Worm (Caenorhabditis elegans): ENCODE results near the gene idpp-4.

idpp-4 gene

ce11 chrII:10321410-10321809, at the start of gene idpp-4:
idpp-4 (plus strand) TSS chrII:10321460.
- TF ChIP-seq sdc-2 (tag; optimal IDR thresholded peaks at IDR 0.05) (no peak), npax-4 (tag; optimal IDR thresholded peaks at IDR 0.05) (no peak), Y22D7AL.16 (tag; optimal IDR thresholded peaks at IDR 0.05) (no peak), C08G9.2 (tag; optimal IDR thresholded peaks at IDR 0.05) (no peak)

- TF ChIP-seq unc-42 (tag; optimal IDR thresholded peaks at IDR 0.05): peak; percentile 19
- no peak for TF ChIP-seq ahr-1 (tag; optimal IDR thresholded peaks at IDR 0.05)
Observed at ce11 chrII:10279561-10279960, 41.7 kb upstream of the idpp-4 start, which contains the start of gene ZK971.1. ZK971.1 (minus strand) TSS chrII:10279661.

ce11 chrII:10281674-10282073, 39.6 kb upstream of the idpp-4 start:
- TF ChIP-seq hlh-8 (tag; optimal IDR thresholded peaks at IDR 0.05): no peak

- no peak for TF ChIP-seq lin-11 (tag; optimal IDR thresholded peaks at IDR 0.05)
- TF ChIP-seq fkh-6 (tag; optimal IDR thresholded peaks at IDR 0.05): no peak
- no peak for TF ChIP-seq elt-2 (tag; optimal IDR thresholded peaks at IDR 0.05)
- TF ChIP-seq ahr-1 (tag; optimal IDR thresholded peaks at IDR 0.05): no peak
- TF ChIP-seq ceh-6 (GFP tag; optimal IDR thresholded peaks at IDR 0.05): no peak
- TF ChIP-seq T23F11.4 (GFP tag; optimal IDR thresholded peaks at IDR 0.05): no peak
- no peak for TF ChIP-seq ceh-45 (GFP tag; IDR thresholded peaks at IDR 0.05)
Observed at ce11 chrII:10283145-10283544, 38.1 kb upstream of the idpp-4 start.

- TF ChIP-seq sdc-2 (tag; optimal IDR thresholded peaks at IDR 0.05): no peak
Observed at ce11 chrII:10284991-10285390, 36.3 kb upstream of the idpp-4 start.

ce11 chrII:10288926-10289325, 32.3 kb upstream of the idpp-4 start:
- TF ChIP-seq ets-4 (tag; optimal IDR thresholded peaks at IDR 0.05): no peak
- no peak for TF ChIP-seq pros-1 (tag; optimal IDR thresholded peaks at IDR 0.05)
- TF ChIP-seq T23F11.4 (GFP tag; optimal IDR thresholded peaks at IDR 0.05): no peak
- TF ChIP-seq eyg-1 (tag; optimal IDR thresholded peaks at IDR 0.05): no peak
- TF ChIP-seq ceh-9 (tag; optimal IDR thresholded peaks at IDR 0.05): no peak
- TF ChIP-seq C38D4.7 (GFP tag; optimal IDR thresholded peaks at IDR 0.05): no peak
- no peak for TF ChIP-seq unc-3 (GFP tag; conservative IDR thresholded peaks at IDR 0.05)
- TF ChIP-seq unc-3 (tag; optimal IDR thresholded peaks at IDR 0.05): no peak
- TF ChIP-seq fkh-10 (GFP tag; optimal IDR thresholded peaks at IDR 0.05): no peak
- TF ChIP-seq pax-1 (tag; optimal IDR thresholded peaks at IDR 0.05): no peak
- TF ChIP-seq hlh-6 (tag; optimal IDR thresholded peaks at IDR 0.05): no peak
- TF ChIP-seq rnt-1 (tag; optimal IDR thresholded peaks at IDR 0.05): no peak
- TF ChIP-seq tbx-2 (tag; optimal IDR thresholded peaks at IDR 0.05): no peak
- no peak for TF ChIP-seq ceh-22 (tag; optimal IDR thresholded peaks at IDR 0.05)
- no peak for TF ChIP-seq Y22D7AL.16 (tag; optimal IDR thresholded peaks at IDR 0.05)
- no peak for TF ChIP-seq ref-2 (tag; optimal IDR thresholded peaks at IDR 0.05)
- no peak for TF ChIP-seq ceh-2 (tag; optimal IDR thresholded peaks at IDR 0.05)
- no peak for TF ChIP-seq ztf-16 (tag; optimal IDR thresholded peaks at IDR 0.05)
- TF ChIP-seq lim-6 (tag; optimal IDR thresholded peaks at IDR 0.05): no peak

- TF ChIP-seq tbx-7 (tag; optimal IDR thresholded peaks at IDR 0.05): no peak
- TF ChIP-seq ceh-19 (GFP tag; optimal IDR thresholded peaks at IDR 0.05): no peak
- no peak for TF ChIP-seq K02D7.2 (tag; optimal IDR thresholded peaks at IDR 0.05)
- TF ChIP-seq dmd-4 (tag; optimal IDR thresholded peaks at IDR 0.05; ENCODE audit: borderline replicate concordance): no peak
- TF ChIP-seq ref-2 (tag; optimal IDR thresholded peaks at IDR 0.05): no peak
- TF ChIP-seq unc-42 (tag; optimal IDR thresholded peaks at IDR 0.05): no peak
- TF ChIP-seq F13H6.1 (tag; optimal IDR thresholded peaks at IDR 0.05): no peak
- no peak for TF ChIP-seq ztf-16 (tag; optimal IDR thresholded peaks at IDR 0.05)
- TF ChIP-seq sdc-2 (tag; optimal IDR thresholded peaks at IDR 0.05): no peak
- no peak for TF ChIP-seq ceh-24 (tag; optimal IDR thresholded peaks at IDR 0.05)
- TF ChIP-seq ceh-14 (tag; optimal IDR thresholded peaks at IDR 0.05): no peak
- TF ChIP-seq fax-1 (tag; optimal IDR thresholded peaks at IDR 0.05): no peak
- no peak for TF ChIP-seq npax-4 (tag; optimal IDR thresholded peaks at IDR 0.05)
- TF ChIP-seq ahr-1 (tag; optimal IDR thresholded peaks at IDR 0.05): no peak
- TF ChIP-seq pqm-1 (tag; optimal IDR thresholded peaks at IDR 0.05): no peak
- TF ChIP-seq nhr-232 (tag; optimal IDR thresholded peaks at IDR 0.05): no peak
Observed at ce11 chrII:10294262-10294661, 27.0 kb upstream of the idpp-4 start.

Measured in whole organism, late embryonic.